Fruit fly (Drosophila melanogaster) whole organism, embryonic: Measurements from ENCODE around the gene CG18747.
A peak's percentile ranks its signal among the peaks of the same experiment; 100 is the strongest.

Source experiments
- CG14965 ChIP-seq: fragments of 200-800 bp; sonication (Bioruptor generic); optimal IDR thresholded peaks from 2 replicates; lab custom pipeline; 2016; ENCODE audit warnings: missing biosample characterization, missing genetic modification characterization, borderline replicate concordance
- CG4820 ChIP-seq: fragments of 200-800 bp; sonication (Bioruptor generic); optimal IDR thresholded peaks from 3 replicates; lab custom pipeline; 2016; ENCODE audit warnings: missing biosample characterization, missing genetic modification characterization
- CG5180 ChIP-seq: fragments of 200-800 bp; sonication (Bioruptor generic); optimal IDR thresholded peaks from 3 replicates; lab custom pipeline; 2017; ENCODE audit warnings: missing biosample characterization, missing genetic modification characterization, mild to moderate bottlenecking, moderate library complexity, missing genetic modification reagents
- CG8478 ChIP-seq: fragments of >200 bp; optimal IDR thresholded peaks from 2 replicates; lab custom pipeline; 2018
- Gug ChIP-seq: fragments of 200-800 bp; sonication (Bioruptor generic); IDR thresholded peaks from 4 replicates; pipeline ENCODE4 v1.3.6; 2022; ENCODE audit warnings: missing biosample characterization, missing genetic modification characterization
- Opbp ChIP-seq: fragments of 200-800 bp; sonication (Bioruptor generic); IDR thresholded peaks from 3 replicates; pipeline ENCODE4 v1.3.6; 2022; ENCODE audit warnings: missing biosample characterization, missing genetic modification characterization; ENCODE audit not compliant: partially characterized antibody
- TFAM ChIP-seq: fragments of 200-800 bp; sonication (Bioruptor generic); optimal IDR thresholded peaks from 2 replicates; lab custom pipeline; 2017; ENCODE audit warnings: missing biosample characterization, missing genetic modification characterization, inconsistent platforms
- cas ChIP-seq: fragments of 200-800 bp; sonication (Bioruptor generic); IDR thresholded peaks from 2 replicates; pipeline ENCODE4 v1.3.6; 2022; ENCODE audit warnings: missing biosample characterization, missing genetic modification characterization
- crp ChIP-seq, 2 experiments: fragments of 200-800 bp; sonication (Bioruptor generic); optimal IDR thresholded peaks; 2 replicates in 1 of 2; 3 replicates in 1 of 2; lab custom pipeline; 2017; ENCODE audit warnings: missing biosample characterization in 2 of 2, missing genetic modification characterization in 2 of 2, mild to moderate bottlenecking in 1 of 2, moderate library complexity in 1 of 2
- prd ChIP-seq, 3 experiments: fragments of >200 bp in 2 of 3; fragments of 200-800 bp in 1 of 3; sonication (Bioruptor generic) in 1 of 3; optimal IDR thresholded peaks in 2 of 3; IDR thresholded peaks in 1 of 3; 2 replicates in 2 of 3; 3 replicates in 1 of 3; pipeline versions ENCODE4 v1.3.6 to Lab custom; 2017 to 2022; ENCODE audit warnings: missing biosample characterization in 1 of 3, missing genetic modification characterization in 1 of 3
- psq ChIP-seq: fragments of 200-800 bp; sonication (Bioruptor generic); optimal IDR thresholded peaks from 2 replicates; lab custom pipeline; 2017; ENCODE audit warnings: missing biosample characterization, missing genetic modification characterization
- ttk ChIP-seq: fragments of 200-800 bp; sonication (Bioruptor generic); IDR thresholded peaks from 2 replicates; pipeline ENCODE4 v2.1.2; 2022; ENCODE audit warnings: missing biosample characterization, missing genetic modification characterization
- vvl ChIP-seq: fragments of 200-800 bp; sonication (Bioruptor generic); IDR thresholded peaks from 2 replicates; pipeline ENCODE4 v1.3.6; 2022; ENCODE audit warnings: missing biosample characterization, missing genetic modification characterization

DNA sequence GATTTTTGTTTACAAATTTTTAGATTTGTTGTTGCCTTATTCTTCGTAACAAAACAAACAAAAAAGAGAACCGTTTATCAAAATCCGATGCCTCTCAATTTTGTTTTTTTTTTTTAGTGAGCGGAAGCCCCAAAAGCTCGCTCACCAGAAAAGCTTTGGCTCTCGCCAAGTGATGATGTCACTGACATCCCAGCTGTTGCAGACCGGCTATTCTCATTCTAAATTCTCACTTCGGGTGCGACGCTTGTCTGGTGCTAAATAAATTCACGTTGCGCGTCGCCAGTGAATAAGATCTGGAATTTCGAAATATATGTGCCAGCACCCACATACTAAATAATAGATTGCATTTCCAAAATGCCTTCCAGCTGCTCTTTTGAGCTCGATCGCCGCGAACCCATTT is 10.6 kb upstream of the CG18747 start, which contains the start of gene CG2641:
- TF ChIP-seq crp (GFP tag; optimal IDR thresholded peaks at IDR 0.05; lab: Kevin White, UChicago) (peak in 1 of 2 experiments; percentile 63), CG14965 (GFP tag; lab: Kevin White, UChicago) (no peak), TFAM (GFP tag; lab: Kevin White, UChicago) (no peak), CG8478 (lab: Kevin White, UChicago) (no peak), cas (GFP tag; lab: Robert Waterston, UW) (no peak), prd (optimal IDR thresholded peaks at IDR 0.05; lab: Kevin White, UChicago) (no peak), prd (GFP tag; IDR thresholded peaks at IDR 0.05; lab: Robert Waterston, UW) (no peak), psq (GFP tag; lab: Kevin White, UChicago) (no peak), ttk (no peak), Gug (GFP tag; lab: Robert Waterston, UW) (no peak), Opbp (GFP tag; lab: Robert Waterston, UW) (no peak), CG5180 (GFP tag; lab: Kevin White, UChicago) (no peak), vvl (GFP tag; lab: Robert Waterston, UW) (no peak), CG4820 (GFP tag; lab: Kevin White, UChicago) (no peak)
